Worm (Caenorhabditis elegans): ENCODE measurements around the gene str-27.

Gene str-27

DNA sequence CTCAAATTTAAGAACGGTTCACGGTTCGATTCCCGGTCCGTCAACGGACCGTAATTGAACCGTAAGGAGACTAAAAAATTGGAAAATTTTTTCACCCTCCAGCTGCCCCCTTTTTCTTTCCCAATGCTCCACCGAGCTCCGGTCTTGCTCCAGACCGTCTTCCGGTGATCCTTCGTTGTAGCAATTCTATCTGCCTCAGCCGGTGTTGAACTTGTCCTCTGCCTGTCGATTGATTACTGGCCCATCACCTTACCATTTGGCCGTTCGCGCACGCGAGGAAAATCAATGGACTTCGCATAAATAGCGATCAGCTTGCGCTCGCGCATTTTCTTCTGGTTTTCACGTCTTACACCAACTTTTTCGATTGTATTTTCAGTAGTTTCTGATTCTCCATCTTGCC lies 31.8 kb upstream of the str-27 start:
- TF ChIP-seq nhr-19 (GFP tag; conservative IDR thresholded peaks at IDR 0.05), result peak; percentile 17; the same call in 1 of the 2 replicates

ce11 chrV:15766122-15766594 lies 30.5 kb upstream of the str-27 start, which contains the start of the genes haf-3 and F57A10.2:
Gene haf-3, minus strand, starts transcription at chrV:15766172.
Gene F57A10.2, plus strand, starts transcription at chrV:15766575.
- TF ChIP-seq pax-3 (tag; optimal IDR thresholded peaks at IDR 0.05) (peak; percentile 80), aha-1 (tag; optimal IDR thresholded peaks at IDR 0.05) (peak; percentile 54), nhr-85 (tag) (peak; percentile 98), tbx-2 (tag; optimal IDR thresholded peaks at IDR 0.05) (peak; percentile 94), egl-13 (tag; optimal IDR thresholded peaks at IDR 0.05) (peak; percentile 92), isw-1 (GFP tag; IDR thresholded peaks at IDR 0.05) (peak; percentile 91), pqm-1 (tag; optimal IDR thresholded peaks at IDR 0.05) (no peak), mep-1 (tag; optimal IDR thresholded peaks at IDR 0.05) (peak; percentile 98), snpc-4 (tag; optimal IDR thresholded peaks at IDR 0.05) (peak; percentile 92), unc-62 (GFP tag; optimal IDR thresholded peaks at IDR 0.05) (no peak), unc-130 (tag; optimal IDR thresholded peaks at IDR 0.05) (peak; percentile 90), efl-1 (optimal IDR thresholded peaks at IDR 0.05) (peak; percentile 97 to 99), efl-1 (GFP tag; optimal IDR thresholded peaks at IDR 0.05 in 1 of 2) (peak; percentile 99 to 100), hlh-4 (tag; optimal IDR thresholded peaks at IDR 0.05) (no peak), efl-3 (GFP tag; optimal IDR thresholded peaks at IDR 0.05) (peak; percentile 60), dsc-1 (tag; optimal IDR thresholded peaks at IDR 0.05) (peak; percentile 97), mdl-1 (tag; optimal IDR thresholded peaks at IDR 0.05) (peak in 1 of 2 experiments; percentile 88), ama-1 (optimal IDR thresholded peaks at IDR 0.05) (peak; percentile 53), aly-2 (tag; optimal IDR thresholded peaks at IDR 0.05) (peak; percentile 87), ceh-82 (tag; optimal IDR thresholded peaks at IDR 0.05) (peak; percentile 96 to 97 (median 97)), nhr-84 (tag; optimal IDR thresholded peaks at IDR 0.05) (no peak), nhr-47 (tag; optimal IDR thresholded peaks at IDR 0.05) (peak; percentile 97), alr-1 (tag; optimal IDR thresholded peaks at IDR 0.05; ENCODE audit: borderline replicate concordance) (no peak), lin-13 (GFP tag; optimal IDR thresholded peaks at IDR 0.05) (peak; percentile 91), tlp-1 (tag; optimal IDR thresholded peaks at IDR 0.05) (no peak), irx-1 (tag; optimal IDR thresholded peaks at IDR 0.05) (peak; percentile 92), rnt-1 (tag; optimal IDR thresholded peaks at IDR 0.05) (peak; percentile 97), fkh-8 (tag; optimal IDR thresholded peaks at IDR 0.05) (peak; percentile 92), vab-15 (tag; optimal IDR thresholded peaks at IDR 0.05) (no peak), fkh-4 (tag; optimal IDR thresholded peaks at IDR 0.05; ENCODE audit: borderline replicate concordance) (peak; percentile 72), nhr-11 (tag; optimal IDR thresholded peaks at IDR 0.05) (peak; percentile 90), lin-39 (tag; optimal IDR thresholded peaks at IDR 0.05) (peak; percentile 94), mab-9 (GFP tag; IDR thresholded peaks at IDR 0.05) (peak; percentile 85), lin-14 (GFP tag; optimal IDR thresholded peaks at IDR 0.05) (peak; percentile 95), blmp-1 (tag; optimal IDR thresholded peaks at IDR 0.05) (peak; percentile 79), grh-1 (GFP tag; IDR thresholded peaks at IDR 0.05) (peak; percentile 93), C34B4.2 (tag; optimal IDR thresholded peaks at IDR 0.05) (peak; percentile 6), ets-5 (GFP tag; IDR thresholded peaks at IDR 0.05) (no peak), hpl-2 (GFP tag; optimal IDR thresholded peaks at IDR 0.05) (peak; percentile 11), xbp-1 (tag; optimal IDR thresholded peaks at IDR 0.05) (peak; percentile 95), pag-3 (tag; optimal IDR thresholded peaks at IDR 0.05; ENCODE audit: borderline replicate concordance, insufficient read depth) (no peak), ceh-90 (tag; optimal IDR thresholded peaks at IDR 0.05) (peak; percentile 60), lir-3 (tag; optimal IDR thresholded peaks at IDR 0.05; ENCODE audit: poor library complexity) (peak; percentile 76), zip-4 (GFP tag; optimal IDR thresholded peaks at IDR 0.05) (peak; percentile 85), ztf-4 (tag; optimal IDR thresholded peaks at IDR 0.05) (peak; percentile 70), nhr-12 (tag; optimal IDR thresholded peaks at IDR 0.05) (no peak), elt-2 (tag; optimal IDR thresholded peaks at IDR 0.05) (peak; percentile 80), nhr-237 (tag; optimal IDR thresholded peaks at IDR 0.05) (peak; percentile 50), C04F5.9 (tag; optimal IDR thresholded peaks at IDR 0.05) (peak; percentile 66), nhr-90 (tag; optimal IDR thresholded peaks at IDR 0.05; ENCODE audit: poor library complexity) (peak; percentile 96)
